Worm (Caenorhabditis elegans): Measurements from ENCODE around the gene ampd-1.

DNA sequence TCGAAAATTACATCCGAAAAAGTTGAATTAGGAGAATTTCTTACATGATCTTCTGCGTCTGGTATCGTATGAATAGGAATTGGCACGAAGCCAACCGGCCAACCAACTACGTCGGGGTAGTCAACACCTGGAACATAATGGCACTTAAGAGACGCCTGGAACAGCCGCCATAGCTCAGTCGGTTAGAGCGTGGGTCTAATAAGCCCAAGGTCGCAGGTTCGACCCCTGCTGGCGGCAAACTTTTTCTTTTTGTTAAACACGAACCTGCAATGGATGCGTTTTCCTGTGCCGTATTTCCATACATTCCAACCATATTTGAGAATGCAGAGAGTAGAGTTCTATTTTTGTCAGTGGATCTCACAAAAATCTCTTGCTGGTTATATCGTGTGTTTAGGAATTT lies 34.6 kb downstream of the ampd-1 start:
- TF ChIP-seq Y22D7AL.16 (tag; optimal IDR thresholded peaks at IDR 0.05) (no peak), eyg-1 (tag; optimal IDR thresholded peaks at IDR 0.05) (no peak), hlh-15 (tag; optimal IDR thresholded peaks at IDR 0.05) (no peak), elt-2 (tag; optimal IDR thresholded peaks at IDR 0.05) (no peak), ama-1 (optimal IDR thresholded peaks at IDR 0.05) (no peak), dve-1 (tag; optimal IDR thresholded peaks at IDR 0.05) (no peak), pha-4 (tag; optimal IDR thresholded peaks at IDR 0.05) (no peak), unc-55 (GFP tag; optimal IDR thresholded peaks at IDR 0.05) (no peak), tbx-2 (tag; optimal IDR thresholded peaks at IDR 0.05) (no peak), ceh-9 (tag; optimal IDR thresholded peaks at IDR 0.05) (no peak), ceh-19 (GFP tag; optimal IDR thresholded peaks at IDR 0.05) (no peak), che-1 (tag; optimal IDR thresholded peaks at IDR 0.05) (no peak)

All from whole organism, late embryonic.